Fruit fly (Drosophila melanogaster) whole organism, pupa: Measurements from ENCODE around the gene Nt5a.

Experiments
- CG12605 ChIP-seq: fragments of 200-800 bp; sonication (Bioruptor generic); IDR thresholded peaks from 2 replicates; pipeline ENCODE4 v1.3.6; 2022; ENCODE audit warnings: missing biosample characterization, missing genetic modification characterization
- CG13204 ChIP-seq: fragments of 200-800 bp; sonication (Bioruptor generic); optimal IDR thresholded peaks from 2 replicates; lab custom pipeline; 2018; ENCODE audit warnings: missing biosample characterization, mild to moderate bottlenecking, missing genetic modification characterization, moderate library complexity
- CG14655 ChIP-seq: fragments of 200-800 bp; sonication (Bioruptor generic); optimal IDR thresholded peaks from 3 replicates; lab custom pipeline; 2017; ENCODE audit warnings: mild to moderate bottlenecking, missing biosample characterization, missing genetic modification reagents, missing genetic modification characterization
- CG15710 ChIP-seq: fragments of 200-800 bp; sonication (Bioruptor generic); optimal IDR thresholded peaks from 2 replicates; lab custom pipeline; 2018; ENCODE audit warnings: missing biosample characterization, mild to moderate bottlenecking, missing genetic modification characterization, moderate library complexity
- CG34367 ChIP-seq: fragments of 200-800 bp; sonication (Bioruptor generic); optimal IDR thresholded peaks from 2 replicates; lab custom pipeline; 2018; ENCODE audit warnings: missing biosample characterization, mild to moderate bottlenecking, missing genetic modification characterization
- CG8301 ChIP-seq: fragments of 200-800 bp; sonication (Bioruptor generic); optimal IDR thresholded peaks from 2 replicates; lab custom pipeline; 2018; ENCODE audit warnings: missing biosample characterization, mild to moderate bottlenecking, missing genetic modification characterization
- CG9948 ChIP-seq: fragments of 200-800 bp; sonication (Bioruptor generic); optimal IDR thresholded peaks from 2 replicates; lab custom pipeline; 2018; ENCODE audit warnings: missing biosample characterization, mild to moderate bottlenecking, missing genetic modification characterization, moderate library complexity
- D1 ChIP-seq: fragments of 200-800 bp; sonication (Bioruptor generic); optimal IDR thresholded peaks from 2 replicates; lab custom pipeline; 2018; ENCODE audit warnings: missing biosample characterization, mild to moderate bottlenecking, missing genetic modification characterization, moderate library complexity
- EcR ChIP-seq: fragments of 200-800 bp; sonication (Bioruptor generic); optimal IDR thresholded peaks from 3 replicates; lab custom pipeline; 2019; ENCODE audit warnings: missing biosample characterization, missing genetic modification characterization, mild to moderate bottlenecking, moderate library complexity, missing genetic modification reagents
- Ets98B ChIP-seq: fragments of 200-800 bp; sonication (Bioruptor generic); IDR thresholded peaks from 2 replicates; pipeline ENCODE4 v1.3.6; 2022; ENCODE audit warnings: missing biosample characterization, missing genetic modification characterization
- Pif1A ChIP-seq: fragments of 200-800 bp; sonication (Bioruptor generic); optimal IDR thresholded peaks from 3 replicates; lab custom pipeline; 2016; ENCODE audit warnings: missing biosample characterization, missing genetic modification characterization
- fd96Ca ChIP-seq: fragments of 200-800 bp; sonication (Bioruptor generic); IDR thresholded peaks from 3 replicates; pipeline ENCODE4 v1.3.6; 2022; ENCODE audit warnings: missing biosample characterization, missing genetic modification characterization
- rn ChIP-seq: fragments of 200-800 bp; sonication (Bioruptor generic); IDR thresholded peaks from 2 replicates; pipeline ENCODE4 v1.3.6; 2022; ENCODE audit warnings: missing biosample characterization, missing genetic modification characterization

- TF ChIP-seq rn (GFP tag; lab: Robert Waterston, UW) (no peak), D1 (tag; lab: Kevin White, UChicago) (no peak), EcR (GFP tag; lab: Kevin White, UChicago) (no peak), Ets98B (GFP tag; lab: Robert Waterston, UW) (no peak), fd96Ca (GFP tag; lab: Robert Waterston, UW) (no peak), CG14655 (GFP tag; lab: Kevin White, UChicago) (no peak), CG8301 (no peak), CG9948 (tag; lab: Kevin White, UChicago) (no peak), CG34367 (tag; lab: Kevin White, UChicago) (no peak), CG15710 (tag; lab: Kevin White, UChicago) (no peak), CG12605 (GFP tag; lab: Robert Waterston, UW) (no peak), Pif1A (GFP tag; lab: Kevin White, UChicago) (no peak), CG13204 (GFP tag; lab: Kevin White, UChicago) (no peak)
Measured at dm6 chr3L:1322706-1323105, 15.5 kb upstream of the Nt5a start, which contains the start of gene CG9184.
